Worm (Caenorhabditis elegans): ENCODE data around the gene R07E4.1.
A peak's percentile ranks its signal among the peaks of the same experiment; 100 is the strongest.

DNA sequence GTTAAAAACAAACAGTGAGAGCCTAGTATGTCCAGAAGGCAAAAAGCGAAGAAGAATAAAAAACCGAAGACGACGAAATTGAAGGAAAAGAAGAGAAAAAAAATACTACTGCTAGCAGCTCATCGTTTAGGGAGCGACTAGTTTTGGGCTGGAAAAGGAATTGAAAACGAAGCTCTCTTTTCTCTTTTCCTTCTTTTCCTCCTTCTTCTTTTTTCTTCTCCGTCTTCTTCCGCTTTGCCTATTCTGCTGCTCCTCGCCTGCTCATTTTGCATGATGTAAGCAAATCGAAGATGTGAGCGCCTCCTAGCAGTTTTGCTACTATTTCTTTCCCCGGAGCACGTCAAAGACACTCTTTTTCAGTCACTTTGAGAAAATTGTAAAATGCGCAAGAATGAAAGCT lies 22.8 kb downstream of the R07E4.1 start:
- TF ChIP-seq pqm-1 (tag; optimal IDR thresholded peaks at IDR 0.05) (no peak), ztf-11 (tag; optimal IDR thresholded peaks at IDR 0.05) (no peak), ceh-28 (tag; optimal IDR thresholded peaks at IDR 0.05) (no peak), lin-39 (tag; optimal IDR thresholded peaks at IDR 0.05) (peak; percentile 23), nhr-43 (tag; optimal IDR thresholded peaks at IDR 0.05; ENCODE audit: poor library complexity, severe bottlenecking) (no peak), fkh-2 (tag; optimal IDR thresholded peaks at IDR 0.05) (no peak), ceh-82 (tag; optimal IDR thresholded peaks at IDR 0.05) (no peak), fkh-10 (GFP tag; optimal IDR thresholded peaks at IDR 0.05) (peak; percentile 46), nhr-12 (tag; optimal IDR thresholded peaks at IDR 0.05) (no peak), nhr-28 (tag; optimal IDR thresholded peaks at IDR 0.05) (no peak)

Measured in whole organism, L3 larva.